Worm (Caenorhabditis elegans): ENCODE data around the gene C23H4.8.

Gene C23H4.8

ce11 chrX:12205478-12206059, 11.5 kb upstream of the C23H4.8 start (continued):
- TF ChIP-seq nhr-10 (tag; optimal IDR thresholded peaks at IDR 0.05) (no peak), D1046.2 (GFP tag; IDR thresholded peaks at IDR 0.05) (no peak), daf-19 (GFP tag; conservative IDR thresholded peaks at IDR 0.05) (no peak), dmd-6 (GFP tag; IDR thresholded peaks at IDR 0.05) (no peak; the same call in 1 of the 2 replicates), tag-97 (GFP tag; IDR thresholded peaks at IDR 0.05) (no peak), lin-39 (tag; optimal IDR thresholded peaks at IDR 0.05) (no peak), ZK546.5 (tag; optimal IDR thresholded peaks at IDR 0.05) (no peak), tra-1 (GFP tag; IDR thresholded peaks at IDR 0.05) (no peak), lin-15B (tag; optimal IDR thresholded peaks at IDR 0.05) (no peak), zip-2 (tag; optimal IDR thresholded peaks at IDR 0.05) (no peak), vab-7 (GFP tag; IDR thresholded peaks at IDR 0.05) (no peak), mdl-1 (tag; optimal IDR thresholded peaks at IDR 0.05) (peak in 1 of 2 experiments; percentile 59), unc-39 (tag; optimal IDR thresholded peaks at IDR 0.05) (no peak), nhr-111 (GFP tag; optimal IDR thresholded peaks at IDR 0.05) (no peak), egl-43 (GFP tag; IDR thresholded peaks at IDR 0.05) (no peak; the same call in 1 of the 2 replicates), lin-1 (GFP tag; IDR thresholded peaks at IDR 0.05) (no peak), nhr-28 (tag; optimal IDR thresholded peaks at IDR 0.05) (no peak), lin-29 (GFP tag; IDR thresholded peaks at IDR 0.05) (no peak), lir-3 (tag; optimal IDR thresholded peaks at IDR 0.05) (no peak), daf-16 (GFP tag; optimal IDR thresholded peaks at IDR 0.05) (no peak), daf-16 (tag; optimal IDR thresholded peaks at IDR 0.05) (no peak), spr-3 (GFP tag; optimal IDR thresholded peaks at IDR 0.05) (no peak), Y105C5A.15 (GFP tag; IDR thresholded peaks at IDR 0.05) (no peak), Y48G9A.11 (GFP tag; IDR thresholded peaks at IDR 0.05) (no peak), ceh-20 (GFP tag; IDR thresholded peaks at IDR 0.05) (0 out of 2 replicates have a peak, but pooled peaks have one; percentile 42), dpl-1 (GFP tag; optimal IDR thresholded peaks at IDR 0.05) (no peak), ctbp-1 (GFP tag; IDR thresholded peaks at IDR 0.05) (peak; percentile 84), nhr-102 (tag; optimal IDR thresholded peaks at IDR 0.05) (no peak), snpc-1.2 (GFP tag; IDR thresholded peaks at IDR 0.05) (no peak), ztf-11 (tag; optimal IDR thresholded peaks at IDR 0.05) (no peak), ceh-32 (tag; optimal IDR thresholded peaks at IDR 0.05; ENCODE audit: poor library complexity) (no peak), dmd-9 (GFP tag; IDR thresholded peaks at IDR 0.05) (0 out of 2 replicates have a peak, but pooled peaks have one; percentile 53), zfp-3 (GFP tag; conservative IDR thresholded peaks at IDR 0.05) (no peak), nhr-48 (tag; optimal IDR thresholded peaks at IDR 0.05) (peak; percentile 26), php-3 (GFP tag; IDR thresholded peaks at IDR 0.05) (no peak), hlh-30 (tag; optimal IDR thresholded peaks at IDR 0.05; ENCODE audit: insufficient read depth) (peak; percentile 76), ceh-44 (GFP tag; IDR thresholded peaks at IDR 0.05) (no peak), ceh-28 (tag; optimal IDR thresholded peaks at IDR 0.05) (no peak), attf-4 (tag; optimal IDR thresholded peaks at IDR 0.05) (no peak), unc-130 (GFP tag; optimal IDR thresholded peaks at IDR 0.05) (no peak), ceh-62 (tag; optimal IDR thresholded peaks at IDR 0.05) (no peak), duxl-1 (tag; optimal IDR thresholded peaks at IDR 0.05; ENCODE audit: poor library complexity) (no peak), ama-1 (optimal IDR thresholded peaks at IDR 0.05) (no peak), mep-1 (tag; optimal IDR thresholded peaks at IDR 0.05) (peak; percentile 63), gei-8 (GFP tag; optimal IDR thresholded peaks at IDR 0.05) (no peak), Y5F2A.4 (GFP tag; optimal IDR thresholded peaks at IDR 0.05) (no peak), lim-7 (GFP tag; IDR thresholded peaks at IDR 0.05) (no peak), ztf-7 (tag; optimal IDR thresholded peaks at IDR 0.05) (no peak), nhr-76 (tag; optimal IDR thresholded peaks at IDR 0.05) (no peak), lin-13 (GFP tag; optimal IDR thresholded peaks at IDR 0.05) (no peak), nhr-42 (GFP tag; IDR thresholded peaks at IDR 0.05) (no peak), mes-2 (tag; optimal IDR thresholded peaks at IDR 0.05; ENCODE audit: poor library complexity, severe bottlenecking) (peak; percentile 14)
